Worm (Caenorhabditis elegans): ENCODE results near the gene ZK930.7.
A peak's percentile ranks its signal among the peaks of the same experiment; 100 is the strongest.

Gene ZK930.7

ce11 chrII:11889420-11890075 is 24.9 kb upstream of the ZK930.7 start (continued):
- peak in 2 of 3 experiments; percentile 10 to 13 for TF ChIP-seq dpl-1 (GFP tag; optimal IDR thresholded peaks at IDR 0.05)
- TF ChIP-seq swsn-7 (tag; optimal IDR thresholded peaks at IDR 0.05), result peak; percentile 18
- no peak for TF ChIP-seq nhr-11 (tag; optimal IDR thresholded peaks at IDR 0.05)
- TF ChIP-seq aly-2 (tag; optimal IDR thresholded peaks at IDR 0.05), result no peak
- TF ChIP-seq C04F5.9 (tag; optimal IDR thresholded peaks at IDR 0.05), result no peak
- TF ChIP-seq hlh-17 (GFP tag; optimal IDR thresholded peaks at IDR 0.05; ENCODE audit: borderline replicate concordance), result no peak
- no peak for TF ChIP-seq zag-1 (tag; optimal IDR thresholded peaks at IDR 0.05)
- no peak for TF ChIP-seq unc-30 (tag; optimal IDR thresholded peaks at IDR 0.05)
- no peak for TF ChIP-seq fkh-8 (tag; optimal IDR thresholded peaks at IDR 0.05)
- TF ChIP-seq sptf-1 (tag; optimal IDR thresholded peaks at IDR 0.05), result no peak
- TF ChIP-seq ceh-63 (GFP tag; optimal IDR thresholded peaks at IDR 0.05), result no peak
- TF ChIP-seq nhr-28 (tag; optimal IDR thresholded peaks at IDR 0.05), result no peak
- TF ChIP-seq skn-1 (tag; optimal IDR thresholded peaks at IDR 0.05), result no peak
- TF ChIP-seq ceh-8 (GFP tag; optimal IDR thresholded peaks at IDR 0.05), result no peak
- TF ChIP-seq xbp-1 (tag; optimal IDR thresholded peaks at IDR 0.05), result no peak
- peak in 1 of 2 experiments; percentile 30 for TF ChIP-seq lsy-2 (tag; optimal IDR thresholded peaks at IDR 0.05)
- peak in 1 of 2 experiments; percentile 43 for TF ChIP-seq lin-35 (GFP tag; optimal IDR thresholded peaks at IDR 0.05)

DNA sequence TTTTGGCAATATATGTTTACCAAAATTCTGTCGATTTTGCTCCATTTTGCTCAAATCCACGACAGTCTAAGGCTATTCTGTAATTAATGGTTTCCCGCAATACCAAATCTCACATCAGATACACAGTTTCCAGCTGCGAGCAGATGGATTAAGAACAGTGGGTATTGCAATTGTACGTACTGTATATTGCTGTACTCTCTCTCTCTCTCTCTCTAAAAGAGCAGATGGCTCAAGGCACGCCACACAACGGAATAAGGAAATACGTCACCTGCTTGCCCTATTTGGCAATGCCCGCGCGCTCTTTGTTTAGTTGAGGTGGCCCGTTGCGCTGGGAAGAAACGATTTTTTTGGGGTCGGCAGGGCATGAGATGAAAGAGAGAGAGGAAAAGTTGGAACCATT is 23.8 kb upstream of the ZK930.7 start:
- TF ChIP-seq ztf-11 (tag; optimal IDR thresholded peaks at IDR 0.05) (peak in 1 of 2 experiments; percentile 62), unc-62 (GFP tag; optimal IDR thresholded peaks at IDR 0.05) (no peak), nhr-85 (tag) (peak; percentile 72)

DNA sequence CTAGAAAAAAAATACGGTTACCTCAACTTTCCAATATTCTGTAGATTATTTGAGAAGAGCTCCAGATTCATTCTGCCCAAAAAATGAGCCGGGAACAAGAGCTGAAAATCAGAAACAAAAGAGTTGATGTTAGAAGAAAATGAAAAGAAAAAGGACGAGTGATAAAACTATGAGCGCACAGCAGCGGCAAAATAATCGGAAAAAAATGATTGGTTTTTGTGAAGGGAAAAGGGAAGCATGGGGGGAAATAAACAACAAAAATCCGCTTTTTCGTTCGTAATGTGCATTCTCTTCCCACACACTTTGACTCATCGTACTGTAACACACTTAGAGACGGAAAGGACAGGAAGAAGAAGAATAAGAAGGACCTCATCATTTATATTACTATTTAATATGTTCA is 21.1 kb upstream of the ZK930.7 start, which contains the start of gene ZK930.2:
ZK930.2 (minus strand) TSS at position 101 of the 400 bp plus-strand sequence.
- TF ChIP-seq fos-1 (tag; optimal IDR thresholded peaks at IDR 0.05) (no peak), efl-1 (optimal IDR thresholded peaks at IDR 0.05) (no peak), efl-1 (GFP tag; optimal IDR thresholded peaks at IDR 0.05 in 1 of 2) (peak in 1 of 2 experiments; percentile 27)

ce11 chrII:11899761-11900160 is 14.6 kb upstream of the ZK930.7 start:
- TF ChIP-seq nhr-84 (tag; optimal IDR thresholded peaks at IDR 0.05) (no peak), dsc-1 (tag; optimal IDR thresholded peaks at IDR 0.05) (no peak), nhr-20 (tag; optimal IDR thresholded peaks at IDR 0.05) (no peak), pqm-1 (tag; optimal IDR thresholded peaks at IDR 0.05) (no peak), fkh-8 (tag; optimal IDR thresholded peaks at IDR 0.05) (no peak), blmp-1 (tag; optimal IDR thresholded peaks at IDR 0.05) (no peak), zag-1 (tag; optimal IDR thresholded peaks at IDR 0.05) (no peak), sox-4 (tag; optimal IDR thresholded peaks at IDR 0.05) (no peak), rnt-1 (tag; optimal IDR thresholded peaks at IDR 0.05) (no peak), egl-27 (tag; optimal IDR thresholded peaks at IDR 0.05) (no peak), nhr-28 (tag; optimal IDR thresholded peaks at IDR 0.05) (no peak), tbx-2 (tag; optimal IDR thresholded peaks at IDR 0.05) (no peak), fkh-10 (GFP tag; optimal IDR thresholded peaks at IDR 0.05) (no peak), nhr-76 (tag; optimal IDR thresholded peaks at IDR 0.05) (no peak), mef-2 (tag; optimal IDR thresholded peaks at IDR 0.05) (no peak), ceh-63 (GFP tag; optimal IDR thresholded peaks at IDR 0.05) (no peak), sptf-1 (tag; optimal IDR thresholded peaks at IDR 0.05) (no peak), lir-3 (tag; optimal IDR thresholded peaks at IDR 0.05; ENCODE audit: poor library complexity) (no peak), isw-1 (GFP tag; IDR thresholded peaks at IDR 0.05) (no peak), nhr-71 (tag; optimal IDR thresholded peaks at IDR 0.05) (no peak)

All from whole organism, L1 larva.